Fruit fly (Drosophila melanogaster) whole organism, wandering third instar larva: ENCODE measurements around the gene mRpL48.
A peak's percentile ranks its signal among the peaks of the same experiment; 100 is the strongest.

ENCODE experiments used
- Dfd ChIP-seq: fragments of >200 bp; optimal IDR thresholded peaks from 2 replicates; lab custom pipeline; 2017; ENCODE audit warnings: missing biosample characterization, missing genetic modification characterization
- Myc ChIP-seq: fragments of >200 bp; optimal IDR thresholded peaks from 2 replicates; lab custom pipeline; 2017
- br ChIP-seq: fragments of 200-800 bp; sonication (Bioruptor generic); optimal IDR thresholded peaks from 2 replicates; lab custom pipeline; 2016; ENCODE audit warnings: missing biosample characterization, missing genetic modification characterization
- fru ChIP-seq: fragments of 200-800 bp; sonication (Bioruptor generic); optimal IDR thresholded peaks from 3 replicates; lab custom pipeline; 2016; ENCODE audit warnings: missing biosample characterization, mild to moderate bottlenecking, missing genetic modification characterization
- h ChIP-seq: fragments of 200-800 bp; sonication (Bioruptor generic); optimal IDR thresholded peaks from 3 replicates; lab custom pipeline; 2016; ENCODE audit warnings: missing biosample characterization, mild to moderate bottlenecking, missing genetic modification characterization
- pan ChIP-seq: fragments of >200 bp; optimal IDR thresholded peaks from 2 replicates; lab custom pipeline; 2017
- psq ChIP-seq: fragments of 200-800 bp; sonication (Bioruptor generic); optimal IDR thresholded peaks from 3 replicates; lab custom pipeline; 2017; ENCODE audit warnings: missing biosample characterization, mild to moderate bottlenecking, missing genetic modification characterization, moderate library complexity

dm6 chr2L:1709316-1709715, 946 bp upstream of the mRpL48 start:
- peak; percentile 32 for TF ChIP-seq h (GFP tag; lab: Kevin White, UChicago)
- peak; percentile 21 for TF ChIP-seq fru
- TF ChIP-seq br, result no peak
- TF ChIP-seq Dfd, result no peak
- TF ChIP-seq psq (GFP tag; lab: Kevin White, UChicago), result no peak
- no peak for TF ChIP-seq pan
- no peak for TF ChIP-seq Myc
